Worm (Caenorhabditis elegans) whole organism, mixed stage, embryonic: ENCODE data around the gene btb-5.

Experiments
- ceh-43 ChIP-seq: fragments of 200-800 bp; sonication (Bioruptor generic); optimal IDR thresholded peaks from 2 replicates; lab custom pipeline; 2018; ENCODE audit warnings: mild to moderate bottlenecking, missing genetic modification characterization, moderate library complexity, missing compliant biosample characterization
- ces-1 ChIP-seq: fragments of 150-350 bp; optimal IDR thresholded peaks from 2 replicates; lab custom pipeline; 2014; ENCODE audit warnings: missing biosample characterization, missing genetic modification reagents, missing genetic modification characterization
- mab-5 ChIP-seq: fragments of 150-350 bp; optimal IDR thresholded peaks from 2 replicates; lab custom pipeline; 2014; ENCODE audit warnings: missing biosample characterization, missing genetic modification characterization
- nhr-12 ChIP-seq: fragments of 150-350 bp; optimal IDR thresholded peaks from 2 replicates; lab custom pipeline; 2014; ENCODE audit warnings: missing biosample characterization, missing genetic modification characterization
- nhr-237 ChIP-seq: fragments of 150-350 bp; optimal IDR thresholded peaks from 2 replicates; lab custom pipeline; 2014; ENCODE audit warnings: missing biosample characterization, missing genetic modification characterization
- nhr-28 ChIP-seq: fragments of 150-350 bp; optimal IDR thresholded peaks from 2 replicates; lab custom pipeline; 2014; ENCODE audit warnings: missing biosample characterization, missing genetic modification characterization
- pha-4 ChIP-seq: fragments of 150-350 bp; optimal IDR thresholded peaks from 2 replicates; lab custom pipeline; 2018; ENCODE audit warnings: missing biosample characterization, missing genetic modification reagents, missing genetic modification characterization
- sem-2 ChIP-seq: fragments of 200-800 bp; sonication (Bioruptor generic); optimal IDR thresholded peaks from 2 replicates; lab custom pipeline; 2018; ENCODE audit warnings: mild to moderate bottlenecking, missing genetic modification characterization, missing compliant biosample characterization
- sptf-1 ChIP-seq: sonication (generic microtip); optimal IDR thresholded peaks from 2 replicates; lab custom pipeline; 2017; ENCODE audit warnings: mild to moderate bottlenecking, missing genetic modification characterization, moderate library complexity, missing compliant biosample characterization
- unc-120 ChIP-seq: sonication (generic microtip); optimal IDR thresholded peaks from 2 replicates; lab custom pipeline; 2017; ENCODE audit warnings: missing genetic modification characterization, missing compliant biosample characterization; ENCODE audit not compliant: poor library complexity, severe bottlenecking
- unc-39 ChIP-seq: fragments of 150-350 bp; optimal IDR thresholded peaks from 2 replicates; lab custom pipeline; 2014; ENCODE audit warnings: missing biosample characterization, missing genetic modification characterization

DNA sequence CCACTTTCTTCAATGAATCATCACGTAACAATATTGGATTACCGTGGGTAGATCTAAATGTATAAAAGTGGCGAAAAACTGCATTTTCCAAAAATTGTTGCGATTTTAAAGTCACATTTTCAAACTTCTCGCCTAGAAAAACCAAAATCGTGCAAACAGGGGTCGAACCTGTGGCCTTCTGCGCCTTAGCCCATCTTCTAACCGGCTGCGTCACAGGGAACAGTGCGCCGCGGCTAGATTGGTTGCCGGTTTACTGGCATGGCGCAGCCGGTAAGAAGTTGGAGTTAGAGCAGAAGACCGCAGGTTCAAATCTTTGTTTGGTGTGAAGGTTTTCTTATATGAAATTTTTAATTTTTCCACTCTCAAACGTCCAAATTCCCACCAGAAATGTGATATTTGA, 11.9 kb downstream of the btb-5 start:
- no peak for TF ChIP-seq ceh-43 (GFP tag; lab: Kevin White, UChicago)
- no peak for TF ChIP-seq pha-4 (tag; lab: Kevin White, UChicago)
- TF ChIP-seq nhr-12 (tag; lab: Kevin White, UChicago) = no peak
- TF ChIP-seq nhr-28 (tag; lab: Kevin White, UChicago) = no peak
- TF ChIP-seq ces-1 (GFP tag; lab: Kevin White, UChicago) = no peak
- no peak for TF ChIP-seq unc-120 (tag; lab: Kevin White, UChicago)
- no peak for TF ChIP-seq sem-2 (GFP tag; lab: Kevin White, UChicago)
- TF ChIP-seq sptf-1 (tag; lab: Kevin White, UChicago) = no peak
- TF ChIP-seq unc-39 (tag; lab: Kevin White, UChicago) = no peak
- no peak for TF ChIP-seq mab-5 (tag; lab: Kevin White, UChicago)
- no peak for TF ChIP-seq nhr-237
